Worm (Caenorhabditis elegans): ENCODE results near the gene tsp-9.

ce11 chrX:1202638-1203037, 43.2 kb upstream of the tsp-9 start:
- no peak for TF ChIP-seq che-1 (tag; optimal IDR thresholded peaks at IDR 0.05)
- no peak for TF ChIP-seq ceh-9 (tag; optimal IDR thresholded peaks at IDR 0.05)
- TF ChIP-seq ama-1 (optimal IDR thresholded peaks at IDR 0.05), result no peak
- no peak for TF ChIP-seq dmd-4 (tag; optimal IDR thresholded peaks at IDR 0.05; ENCODE audit: borderline replicate concordance)
- no peak for TF ChIP-seq fkh-10 (GFP tag; optimal IDR thresholded peaks at IDR 0.05)
- no peak for TF ChIP-seq pha-2 (tag; optimal IDR thresholded peaks at IDR 0.05)
- TF ChIP-seq elt-2 (tag; optimal IDR thresholded peaks at IDR 0.05), result no peak
- TF ChIP-seq C08G9.2 (tag; optimal IDR thresholded peaks at IDR 0.05), result no peak
- TF ChIP-seq pqm-1 (tag; optimal IDR thresholded peaks at IDR 0.05), result no peak
- no peak for TF ChIP-seq ceh-48 (tag; optimal IDR thresholded peaks at IDR 0.05)
- TF ChIP-seq nfya-1 (tag; optimal IDR thresholded peaks at IDR 0.05), result no peak
- TF ChIP-seq lin-11 (tag; optimal IDR thresholded peaks at IDR 0.05), result no peak
